Worm (Caenorhabditis elegans): ENCODE data around the gene C30H6.5.

ce11 chrIV:17395910-17396309 lies 24.3 kb downstream of the C30H6.5 start, which contains the start of gene sru-15:
- TF ChIP-seq saeg-2 (GFP tag; IDR thresholded peaks at IDR 0.05) (no peak), lin-13 (GFP tag; optimal IDR thresholded peaks at IDR 0.05) (no peak)

Measured in whole organism, L4 larva.